Worm (Caenorhabditis elegans): ENCODE measurements around the gene Y51H4A.935.

DNA sequence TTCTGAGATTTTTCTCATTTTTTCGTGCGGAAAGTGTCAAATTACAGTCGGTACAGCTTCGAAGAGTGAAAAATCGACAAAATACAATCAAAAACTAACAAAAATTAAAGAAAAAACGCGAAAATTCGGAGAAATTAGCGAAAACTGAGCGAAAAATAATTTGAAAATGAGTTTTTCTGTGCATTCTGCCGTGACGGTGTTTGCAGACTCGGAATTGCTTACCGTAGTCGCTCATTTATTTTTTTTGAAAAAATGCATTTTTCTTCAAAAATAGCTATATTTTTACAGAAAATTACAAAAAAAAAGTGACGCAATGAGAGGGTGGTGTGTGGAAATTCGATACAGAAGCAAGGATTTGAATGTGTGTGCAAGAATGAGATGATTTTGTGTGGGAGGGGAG lies 4.0 kb downstream of the Y51H4A.935 start:
- TF ChIP-seq ztf-11 (tag; optimal IDR thresholded peaks at IDR 0.05) = no peak
- TF ChIP-seq flh-1 (GFP tag; optimal IDR thresholded peaks at IDR 0.05) = no peak
- no peak for TF ChIP-seq elt-3 (tag; optimal IDR thresholded peaks at IDR 0.05)
